Worm (Caenorhabditis elegans): ENCODE data around the gene Y57A10A.24.

DNA sequence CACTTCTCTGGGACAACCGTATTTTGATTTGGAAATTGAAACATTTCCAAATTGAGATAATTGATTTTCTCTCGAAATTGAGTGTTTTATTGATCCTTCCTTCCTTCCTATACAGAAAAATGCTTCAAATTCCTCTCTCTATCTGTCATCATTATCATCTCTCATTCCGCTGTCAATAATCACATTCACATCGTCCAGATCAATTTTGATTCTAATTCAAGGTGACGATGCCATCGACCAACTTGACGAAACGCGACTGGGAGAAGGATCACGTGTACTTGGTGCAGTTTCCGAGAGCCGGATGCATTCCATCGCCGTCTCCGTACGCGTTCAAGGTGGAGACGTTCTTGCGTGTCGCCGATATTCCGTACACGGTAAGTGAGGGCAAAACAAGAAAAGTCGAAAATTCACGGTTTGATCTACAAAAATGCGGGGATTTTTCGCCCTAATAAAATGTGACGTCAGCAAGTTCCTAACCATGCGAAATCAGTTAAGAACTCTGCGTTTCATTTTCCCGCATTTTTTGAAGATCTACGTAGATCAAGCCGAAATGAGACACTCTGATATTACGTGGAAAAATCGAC lies 21.3 kb downstream of the Y57A10A.24 start, which contains the start of gene faxc-1:
- TF ChIP-seq mdl-1 (tag; optimal IDR thresholded peaks at IDR 0.05), result no peak
- no peak for TF ChIP-seq ceh-82 (tag; optimal IDR thresholded peaks at IDR 0.05)
- no peak for TF ChIP-seq ama-1 (optimal IDR thresholded peaks at IDR 0.05)
- no peak for TF ChIP-seq jun-1 (tag; optimal IDR thresholded peaks at IDR 0.05)
